Fruit fly (Drosophila melanogaster) whole organism, prepupa: ENCODE measurements around the gene zye.
A peak's percentile ranks its signal among the peaks of the same experiment; 100 is the strongest.

ENCODE experiments used
- Blimp-1 ChIP-seq: fragments of 200-800 bp; sonication (Bioruptor generic); optimal IDR thresholded peaks from 3 replicates; lab custom pipeline; 2017; ENCODE audit warnings: missing biosample characterization, missing genetic modification characterization, mild to moderate bottlenecking, moderate library complexity, missing genetic modification reagents
- CG11294 ChIP-seq: fragments of 200-800 bp; sonication (Bioruptor generic); IDR thresholded peaks from 2 replicates; pipeline ENCODE4 v1.3.6; 2022; ENCODE audit warnings: missing biosample characterization, missing genetic modification characterization
- CG11762 ChIP-seq: fragments of 200-800 bp; sonication (Bioruptor generic); optimal IDR thresholded peaks from 3 replicates; lab custom pipeline; 2016; ENCODE audit warnings: missing biosample characterization, missing genetic modification characterization; ENCODE audit not compliant: insufficient read depth
- CG11902 ChIP-seq: fragments of 200-800 bp; sonication (Bioruptor generic); optimal IDR thresholded peaks from 3 replicates; lab custom pipeline; 2016; ENCODE audit warnings: missing biosample characterization, missing genetic modification characterization
- CG15336 ChIP-seq: fragments of 200-800 bp; sonication (Bioruptor generic); IDR thresholded peaks from 2 replicates; pipeline ENCODE4 v1.3.6; 2022; ENCODE audit warnings: missing biosample characterization, missing genetic modification characterization
- CG16779 ChIP-seq: fragments of 200-800 bp; sonication (Bioruptor generic); optimal IDR thresholded peaks from 3 replicates; lab custom pipeline; 2017; ENCODE audit warnings: missing biosample characterization, mild to moderate bottlenecking, missing genetic modification characterization
- CG3032 ChIP-seq: fragments of 200-800 bp; optimal IDR thresholded peaks from 2 replicates; lab custom pipeline; 2019; ENCODE audit warnings: missing biosample characterization, mild to moderate bottlenecking, missing genetic modification characterization, moderate library complexity
- CG31627 ChIP-seq: fragments of 200-800 bp; sonication (Bioruptor generic); optimal IDR thresholded peaks from 3 replicates; lab custom pipeline; 2016; ENCODE audit warnings: missing biosample characterization, missing genetic modification characterization
- CG34406 ChIP-seq: fragments of 200-800 bp; sonication (Bioruptor generic); optimal IDR thresholded peaks from 3 replicates; lab custom pipeline; 2016; ENCODE audit warnings: missing biosample characterization, missing genetic modification characterization
- CG3919 ChIP-seq: fragments of 200-800 bp; sonication (Bioruptor generic); optimal IDR thresholded peaks from 3 replicates; lab custom pipeline; 2016; ENCODE audit warnings: missing biosample characterization, missing genetic modification characterization
- CG6163 ChIP-seq: fragments of 200-800 bp; sonication (Bioruptor generic); IDR thresholded peaks from 3 replicates; pipeline ENCODE4 v1.3.6; 2022; ENCODE audit warnings: missing biosample characterization, missing genetic modification characterization
- CG6276 ChIP-seq: fragments of 200-800 bp; sonication (Bioruptor generic); optimal IDR thresholded peaks from 2 replicates; lab custom pipeline; 2017; ENCODE audit warnings: missing biosample characterization, mild to moderate bottlenecking, missing genetic modification characterization
- CG6792 ChIP-seq: fragments of 200-800 bp; sonication (Bioruptor generic); optimal IDR thresholded peaks from 3 replicates; lab custom pipeline; 2016; ENCODE audit warnings: missing biosample characterization, missing genetic modification characterization
- CG6808 ChIP-seq: fragments of 200-800 bp; sonication (Bioruptor generic); optimal IDR thresholded peaks from 3 replicates; lab custom pipeline; 2017; ENCODE audit warnings: missing biosample characterization, missing genetic modification characterization, mild to moderate bottlenecking, moderate library complexity, missing genetic modification reagents
- CG7368 ChIP-seq: fragments of 200-800 bp; sonication (Bioruptor generic); optimal IDR thresholded peaks from 3 replicates; lab custom pipeline; 2016; ENCODE audit warnings: missing biosample characterization, missing genetic modification characterization
- CG8319 ChIP-seq: fragments of 200-800 bp; sonication (Bioruptor generic); optimal IDR thresholded peaks from 3 replicates; lab custom pipeline; 2016; ENCODE audit warnings: missing biosample characterization, missing genetic modification characterization
- CG8632 ChIP-seq: fragments of 200-800 bp; sonication (Bioruptor generic); optimal IDR thresholded peaks from 3 replicates; lab custom pipeline; 2016; ENCODE audit warnings: missing biosample characterization, missing genetic modification characterization
- CG9139 ChIP-seq: fragments of 200-800 bp; sonication (Bioruptor generic); optimal IDR thresholded peaks from 3 replicates; lab custom pipeline; 2017; ENCODE audit warnings: missing biosample characterization, mild to moderate bottlenecking, missing genetic modification characterization
- Eip75B ChIP-seq: fragments of 200-800 bp; sonication (Bioruptor generic); optimal IDR thresholded peaks from 3 replicates; lab custom pipeline; 2016; ENCODE audit warnings: missing biosample characterization, missing genetic modification characterization
- Eip78C ChIP-seq: fragments of 200-800 bp; sonication (Bioruptor generic); peaks from one replicate; lab custom pipeline; 2016; ENCODE audit warnings: missing biosample characterization, missing genetic modification characterization
- Eip93F ChIP-seq: fragments of 200-800 bp; sonication (Bioruptor generic); optimal IDR thresholded peaks from 2 replicates; lab custom pipeline; 2016; ENCODE audit warnings: missing biosample characterization, mild to moderate bottlenecking, missing genetic modification characterization
- Ets21C ChIP-seq: fragments of 200-800 bp; sonication (Bioruptor generic); optimal IDR thresholded peaks from 3 replicates; lab custom pipeline; 2016; ENCODE audit warnings: missing biosample characterization, missing genetic modification characterization
- Ets96B ChIP-seq: fragments of 200-800 bp; optimal IDR thresholded peaks from 2 replicates; lab custom pipeline; 2019; ENCODE audit warnings: missing biosample characterization, mild to moderate bottlenecking, missing genetic modification characterization, moderate library complexity
- Gug ChIP-seq: fragments of 200-800 bp; sonication (Bioruptor generic); IDR thresholded peaks from 2 replicates; pipeline ENCODE4 v1.3.6; 2022; ENCODE audit warnings: missing biosample characterization, missing genetic modification characterization
- Met ChIP-seq: fragments of 200-800 bp; sonication (Bioruptor generic); optimal IDR thresholded peaks from 3 replicates; lab custom pipeline; 2016; ENCODE audit warnings: missing biosample characterization, missing genetic modification characterization
- OdsH ChIP-seq: fragments of 200-800 bp; sonication (Bioruptor generic); optimal IDR thresholded peaks from 3 replicates; lab custom pipeline; 2016; ENCODE audit warnings: missing biosample characterization, missing genetic modification characterization
- Smox ChIP-seq: fragments of 200-800 bp; sonication (Bioruptor generic); optimal IDR thresholded peaks from 3 replicates; lab custom pipeline; 2016; ENCODE audit warnings: missing biosample characterization, missing genetic modification characterization
- Sox102F ChIP-seq: fragments of 200-800 bp; sonication (Bioruptor generic); optimal IDR thresholded peaks from 2 replicates; lab custom pipeline; 2016; ENCODE audit warnings: missing biosample characterization, mild to moderate bottlenecking, missing genetic modification characterization
- Sox14 ChIP-seq: fragments of 200-800 bp; sonication (Bioruptor generic); optimal IDR thresholded peaks from 3 replicates; lab custom pipeline; 2016; ENCODE audit warnings: missing biosample characterization, missing genetic modification characterization
- Sox15 ChIP-seq: fragments of 200-800 bp; sonication (Bioruptor generic); optimal IDR thresholded peaks from 3 replicates; lab custom pipeline; 2016; ENCODE audit warnings: missing biosample characterization, missing genetic modification characterization
- acj6 ChIP-seq: fragments of 200-800 bp; sonication (Bioruptor generic); optimal IDR thresholded peaks from 3 replicates; lab custom pipeline; 2016; ENCODE audit warnings: missing biosample characterization, missing genetic modification characterization
- cyc ChIP-seq: fragments of 200-800 bp; sonication (Bioruptor generic); optimal IDR thresholded peaks from 3 replicates; lab custom pipeline; 2016; ENCODE audit warnings: missing biosample characterization, missing genetic modification characterization
- eg ChIP-seq: fragments of 200-800 bp; sonication (Bioruptor generic); IDR thresholded peaks from 3 replicates; pipeline ENCODE4 v1.3.6; 2022; ENCODE audit warnings: missing biosample characterization, missing genetic modification characterization
- esn ChIP-seq: fragments of 200-800 bp; sonication (Bioruptor generic); optimal IDR thresholded peaks from 2 replicates; lab custom pipeline; 2016; ENCODE audit warnings: missing biosample characterization, mild to moderate bottlenecking, missing genetic modification characterization, moderate library complexity
- fd85E ChIP-seq: fragments of 200-800 bp; sonication (Bioruptor generic); optimal IDR thresholded peaks from 3 replicates; lab custom pipeline; 2016; ENCODE audit warnings: missing biosample characterization, missing genetic modification characterization
- net ChIP-seq: fragments of 200-800 bp; sonication (Bioruptor generic); optimal IDR thresholded peaks from 3 replicates; lab custom pipeline; 2016; ENCODE audit warnings: missing biosample characterization, missing genetic modification characterization
- pdm3 ChIP-seq: fragments of 200-800 bp; sonication (Bioruptor generic); optimal IDR thresholded peaks from 3 replicates; lab custom pipeline; 2016; ENCODE audit warnings: missing biosample characterization, missing genetic modification characterization
- salr ChIP-seq, 2 experiments: fragments of 200-800 bp; sonication (Bioruptor generic); optimal IDR thresholded peaks; 3 replicates each; lab custom pipeline; 2016 to 2018; ENCODE audit warnings: missing biosample characterization in 2 of 2, missing genetic modification characterization in 2 of 2, mild to moderate bottlenecking in 1 of 2
- ss ChIP-seq, 2 experiments: fragments of 200-800 bp; sonication (Bioruptor generic); optimal IDR thresholded peaks; 2 replicates in 1 of 2; 3 replicates in 1 of 2; lab custom pipeline; 2017 to 2018; ENCODE audit warnings: mild to moderate bottlenecking in 2 of 2, missing biosample characterization in 2 of 2, missing genetic modification characterization in 2 of 2, moderate library complexity in 1 of 2
- svp ChIP-seq: fragments of 200-800 bp; sonication (Bioruptor generic); peaks from one replicate; lab custom pipeline; 2016; ENCODE audit warnings: missing biosample characterization, missing genetic modification characterization
- topi ChIP-seq: fragments of 200-800 bp; sonication (Bioruptor generic); optimal IDR thresholded peaks from 3 replicates; lab custom pipeline; 2016; ENCODE audit warnings: missing biosample characterization, missing genetic modification characterization

Gene zye

dm6 chr3L:20375878-20376563 is 37.4 kb upstream of the zye start, which contains the start of the genes Ide and RhoBTB (continued):
- TF ChIP-seq CG3032 (tag; lab: Kevin White, UChicago) = peak; percentile 83
- TF ChIP-seq CG11762 (GFP tag; lab: Kevin White, UChicago) = peak; percentile 78
- peak; percentile 87 for TF ChIP-seq OdsH (GFP tag; lab: Kevin White, UChicago)
- TF ChIP-seq Sox15 (GFP tag; lab: Kevin White, UChicago) = peak; percentile 90
- TF ChIP-seq svp = no peak
- TF ChIP-seq esn (GFP tag; lab: Kevin White, UChicago) = peak; percentile 80
- peak; percentile 81 for TF ChIP-seq Gug (GFP tag; lab: Robert Waterston, UW)
- peak; percentile 41 for TF ChIP-seq net (GFP tag; lab: Kevin White, UChicago)
- peak; percentile 83 for TF ChIP-seq Eip78C (GFP tag; lab: Kevin White, UChicago)
- no peak for TF ChIP-seq CG15336 (GFP tag; lab: Robert Waterston, UW)
- TF ChIP-seq, all 60 proteins: peak for 44

dm6 chr3L:20376564-20376920 is 36.9 kb upstream of the zye start:
- TF ChIP-seq Sox15 (GFP tag; lab: Kevin White, UChicago) = no peak
- TF ChIP-seq Eip75B = no peak
- no peak for TF ChIP-seq Gug (GFP tag; lab: Robert Waterston, UW)
- TF ChIP-seq net (GFP tag; lab: Kevin White, UChicago) = no peak
- TF ChIP-seq CG9139 (GFP tag; lab: Kevin White, UChicago) = no peak
- TF ChIP-seq pdm3 = no peak
- peak; percentile 86 for TF ChIP-seq svp
- TF ChIP-seq cyc (GFP tag; lab: Kevin White, UChicago) = no peak
- TF ChIP-seq Blimp-1 (GFP tag; lab: Kevin White, UChicago) = no peak
- peak; percentile 72 for TF ChIP-seq Eip78C (GFP tag; lab: Kevin White, UChicago)
- TF ChIP-seq CG34406 (GFP tag; lab: Kevin White, UChicago) = no peak
- no peak for TF ChIP-seq Sox102F
- TF ChIP-seq Smox (GFP tag; lab: Kevin White, UChicago) = no peak

DNA sequence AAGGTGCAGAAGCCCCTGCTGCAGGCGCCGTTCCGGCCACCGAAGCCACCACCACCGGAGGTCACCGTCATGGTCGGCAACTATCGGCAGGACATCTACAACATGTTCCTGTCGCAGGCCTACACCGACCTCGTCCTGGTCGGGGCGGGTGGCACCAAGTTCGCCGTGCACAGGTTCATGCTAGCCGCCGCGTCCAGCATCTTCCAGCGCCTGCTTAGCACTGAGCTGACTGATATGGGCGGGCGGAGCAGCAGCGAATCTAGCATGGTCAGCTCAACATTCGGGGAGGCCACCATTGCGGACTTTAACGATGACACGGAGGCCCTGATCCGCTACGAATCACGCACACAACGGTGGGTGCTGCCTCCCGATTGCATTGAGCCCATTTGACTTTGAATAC is 33.9 kb upstream of the zye start:
- no peak for TF ChIP-seq CG11902 (GFP tag; lab: Kevin White, UChicago)
- no peak for TF ChIP-seq Ets96B
- no peak for TF ChIP-seq Met (GFP tag; lab: Kevin White, UChicago)
- no peak for TF ChIP-seq CG34406 (GFP tag; lab: Kevin White, UChicago)
- TF ChIP-seq CG8319 = no peak

DNA sequence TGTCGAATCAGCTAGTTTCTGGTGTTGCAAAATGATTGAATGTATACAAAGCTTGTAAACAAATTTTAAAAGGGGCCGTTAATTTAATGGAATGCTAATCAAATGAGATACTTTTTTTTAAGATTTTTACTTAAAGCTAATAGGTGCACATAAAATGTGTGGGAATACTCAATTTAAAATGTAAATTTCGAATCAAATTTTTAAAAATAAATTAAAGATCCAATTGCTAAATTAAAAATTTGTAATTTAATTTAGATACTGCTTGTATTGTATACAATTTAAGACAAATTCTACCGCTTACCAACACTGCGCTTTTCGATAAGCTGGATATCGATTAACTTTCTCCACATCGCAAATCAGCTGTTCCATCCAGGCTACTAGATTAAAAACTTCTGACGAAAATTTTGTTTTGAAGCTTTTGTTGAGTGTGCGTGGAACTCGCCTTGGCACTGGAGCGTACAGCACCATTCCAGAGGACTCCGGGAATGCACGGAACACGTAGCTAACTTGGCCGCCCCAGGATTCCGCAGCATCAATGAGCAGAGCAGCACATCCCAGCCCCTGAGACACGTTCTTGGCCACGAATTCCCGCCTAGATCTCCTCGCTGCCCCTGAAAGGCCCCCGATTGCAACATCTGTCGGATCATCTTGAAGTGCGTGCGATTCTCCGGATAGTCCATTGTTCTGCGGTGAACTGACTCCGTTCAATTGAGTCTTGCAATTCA is 29.2 kb upstream of the zye start, which contains the start of the genes CG5498 and fbl:
Gene CG5498, minus strand, starts transcription at position 24 of the 725 bp plus-strand sequence.
Gene fbl, plus strand, starts transcription at position 344 of the 725 bp plus-strand sequence.
- TF ChIP-seq Sox102F = peak; percentile 72
- peak; percentile 69 for TF ChIP-seq eg (GFP tag; lab: Robert Waterston, UW)
- peak; percentile 79 for TF ChIP-seq Sox14
- peak; percentile 76 for TF ChIP-seq acj6 (GFP tag; lab: Kevin White, UChicago)
- TF ChIP-seq CG6792 (GFP tag; lab: Kevin White, UChicago) = peak; percentile 71
- peak; percentile 54 for TF ChIP-seq CG11902 (GFP tag; lab: Kevin White, UChicago)
- peak in 1 of 2 experiments; percentile 76 for TF ChIP-seq salr (GFP tag; optimal IDR thresholded peaks at IDR 0.05; lab: Kevin White, UChicago)
- peak in 1 of 2 experiments; percentile 54 for TF ChIP-seq ss (GFP tag; optimal IDR thresholded peaks at IDR 0.05; lab: Kevin White, UChicago)
- peak; percentile 80 for TF ChIP-seq CG34406 (GFP tag; lab: Kevin White, UChicago)
- peak; percentile 23 for TF ChIP-seq fd85E (GFP tag; lab: Kevin White, UChicago)
- peak; percentile 87 for TF ChIP-seq esn (GFP tag; lab: Kevin White, UChicago)
- peak; percentile 64 for TF ChIP-seq Ets21C (GFP tag; lab: Kevin White, UChicago)
- TF ChIP-seq pdm3 = peak; percentile 74
- TF ChIP-seq Gug (GFP tag; lab: Robert Waterston, UW) = 0 out of 2 replicates have a peak, but pooled peaks have one; percentile 43
- TF ChIP-seq CG3919 (GFP tag; lab: Kevin White, UChicago) = peak; percentile 68
- peak; percentile 24 for TF ChIP-seq CG9139 (GFP tag; lab: Kevin White, UChicago)
- TF ChIP-seq OdsH (GFP tag; lab: Kevin White, UChicago) = peak; percentile 75
- peak; percentile 45 for TF ChIP-seq CG6808 (GFP tag; lab: Kevin White, UChicago)
- no peak for TF ChIP-seq Eip93F
- TF ChIP-seq topi (GFP tag; lab: Kevin White, UChicago) = peak; percentile 80
- peak; percentile 59 for TF ChIP-seq CG8319
- TF ChIP-seq CG16779 (tag; lab: Kevin White, UChicago) = no peak
- no peak for TF ChIP-seq CG6276 (GFP tag; lab: Kevin White, UChicago)
- peak; percentile 81 for TF ChIP-seq CG31627 (GFP tag; lab: Kevin White, UChicago)
- TF ChIP-seq CG7368 (GFP tag; lab: Kevin White, UChicago) = peak; percentile 61
- TF ChIP-seq CG8632 (GFP tag; lab: Kevin White, UChicago) = peak; percentile 70
- TF ChIP-seq CG6163 = peak; percentile 68
- TF ChIP-seq CG11294 = peak; percentile 24; the same call in 1 of the 2 replicates
- TF ChIP-seq Eip78C (GFP tag; lab: Kevin White, UChicago) = peak; percentile 94
- TF ChIP-seq cyc (GFP tag; lab: Kevin White, UChicago) = peak; percentile 69
- peak; percentile 59 for TF ChIP-seq net (GFP tag; lab: Kevin White, UChicago)
